Worm (Caenorhabditis elegans) whole organism, L1 larva: ENCODE measurements around the gene nspe-5.

Experiments used
- ama-1 ChIP-seq: fragments of 150-350 bp; optimal IDR thresholded peaks from 2 replicates; lab custom pipeline; 2014
- ceh-63 ChIP-seq: fragments of 200-800 bp; sonication (Bioruptor generic); optimal IDR thresholded peaks from 2 replicates; lab custom pipeline; 2018; ENCODE audit warnings: mild to moderate bottlenecking, missing genetic modification characterization, missing compliant biosample characterization
- ceh-90 ChIP-seq: sonication (generic microtip); optimal IDR thresholded peaks from 2 replicates; lab custom pipeline; 2016; ENCODE audit warnings: missing genetic modification characterization, missing compliant biosample characterization
- dpl-1 ChIP-seq, 3 experiments: fragments of 150-350 bp in 2 of 3; sonication (generic microtip) in 1 of 3; optimal IDR thresholded peaks; 2 replicates each; lab custom pipeline; 2014 to 2017; ENCODE audit warnings: missing biosample characterization in 3 of 3, missing genetic modification characterization in 3 of 3, missing genetic modification reagents in 3 of 3
- dsc-1 ChIP-seq: sonication (generic microtip); optimal IDR thresholded peaks from 2 replicates; lab custom pipeline; 2016; ENCODE audit warnings: mild to moderate bottlenecking, missing genetic modification characterization, missing compliant biosample characterization
- efl-1 ChIP-seq, 4 experiments: fragments of 150-350 bp; optimal IDR thresholded peaks in 3 of 4; peaks in 1 of 4; 1 replicate in 1 of 4; 2 replicates in 3 of 4; lab custom pipeline; 2014; ENCODE audit warnings: missing biosample characterization in 2 of 4, missing genetic modification characterization in 2 of 4, missing genetic modification reagents in 2 of 4
- egl-13 ChIP-seq: sonication (generic microtip); optimal IDR thresholded peaks from 2 replicates; lab custom pipeline; 2016; ENCODE audit warnings: missing genotype, missing genetic modification reagents, missing genetic modification characterization, missing compliant biosample characterization
- hlh-17 ChIP-seq: fragments of 200-800 bp; sonication (Bioruptor generic); optimal IDR thresholded peaks from 2 replicates; lab custom pipeline; 2018; ENCODE audit warnings: missing genetic modification characterization, mild to moderate bottlenecking, missing compliant biosample characterization, moderate library complexity, borderline replicate concordance
- isw-1 ChIP-seq: fragments of 200-800 bp; sonication (Bioruptor generic); IDR thresholded peaks from 2 replicates; pipeline ENCODE4 v1.3.6; 2022; ENCODE audit warnings: missing genetic modification characterization, missing compliant biosample characterization
- lin-35 ChIP-seq, 2 experiments: fragments of 150-350 bp; optimal IDR thresholded peaks; 2 replicates each; lab custom pipeline; 2014; ENCODE audit warnings: missing biosample characterization in 2 of 2, missing genetic modification characterization in 2 of 2, missing genetic modification reagents in 2 of 2
- lir-3 ChIP-seq: sonication (generic microtip); optimal IDR thresholded peaks from 2 replicates; lab custom pipeline; 2016; ENCODE audit warnings: mild to moderate bottlenecking, missing genetic modification characterization, moderate library complexity, missing compliant biosample characterization; ENCODE audit not compliant: poor library complexity
- mep-1 ChIP-seq: fragments of 150-350 bp; optimal IDR thresholded peaks from 2 replicates; lab custom pipeline; 2014; ENCODE audit warnings: missing biosample characterization, missing genetic modification characterization
- nhr-12 ChIP-seq: sonication (generic microtip); optimal IDR thresholded peaks from 2 replicates; lab custom pipeline; 2017; ENCODE audit warnings: missing biosample characterization, missing genetic modification characterization
- nhr-19 ChIP-seq: fragments of 200-800 bp; sonication (Bioruptor generic); conservative IDR thresholded peaks from 2 replicates; pipeline ENCODE4 v1.3.6; 2022; ENCODE audit warnings: missing genetic modification characterization, missing compliant biosample characterization
- nhr-20 ChIP-seq: sonication (generic microtip); optimal IDR thresholded peaks from 2 replicates; lab custom pipeline; 2016; ENCODE audit warnings: mild to moderate bottlenecking, missing genetic modification characterization, missing compliant biosample characterization
- nhr-237 ChIP-seq: fragments of 150-350 bp; optimal IDR thresholded peaks from 2 replicates; lab custom pipeline; 2014; ENCODE audit warnings: missing biosample characterization, missing genetic modification characterization
- nhr-28 ChIP-seq: fragments of 150-350 bp; optimal IDR thresholded peaks from 2 replicates; lab custom pipeline; 2014; ENCODE audit warnings: missing biosample characterization, missing genetic modification characterization
- unc-86 ChIP-seq: sonication (generic microtip); optimal IDR thresholded peaks from 2 replicates; lab custom pipeline; 2016; ENCODE audit warnings: missing genetic modification characterization, missing compliant biosample characterization
- ztf-11 ChIP-seq, 2 experiments: sonication (generic microtip); optimal IDR thresholded peaks; 2 replicates each; lab custom pipeline; 2016 to 2017; ENCODE audit warnings: missing genetic modification characterization in 2 of 2, missing biosample characterization in 1 of 2, missing compliant biosample characterization in 1 of 2

nspe-5 gene

ce11 chrII:12677975-12678866 lies 49.6 kb downstream of the nspe-5 start (continued):
- peak in 1 of 2 experiments; percentile 76 for TF ChIP-seq ztf-11 (tag; optimal IDR thresholded peaks at IDR 0.05; lab: Kevin White, UChicago)
- TF ChIP-seq lir-3, result peak; percentile 92
- peak; percentile 79 for TF ChIP-seq nhr-19 (GFP tag; lab: Robert Waterston, UW)
- peak; percentile 87 for TF ChIP-seq dsc-1 (tag; lab: Kevin White, UChicago)
- TF ChIP-seq egl-13, result peak; percentile 67
- peak; percentile 75 to 88 for TF ChIP-seq efl-1 (optimal IDR thresholded peaks at IDR 0.05; lab: Kevin White, UChicago)
- TF ChIP-seq efl-1 (GFP tag; optimal IDR thresholded peaks at IDR 0.05 in 1 of 2; lab: Kevin White, UChicago), result peak; percentile 89 to 99
- TF ChIP-seq ceh-63 (GFP tag; lab: Kevin White, UChicago), result no peak
- peak; percentile 82 for TF ChIP-seq nhr-20 (tag; lab: Kevin White, UChicago)
- no peak for TF ChIP-seq nhr-28 (tag; lab: Kevin White, UChicago)
- TF ChIP-seq ama-1 (lab: Kevin White, UChicago), result no peak
- TF ChIP-seq nhr-12 (tag; lab: Kevin White, UChicago), result no peak
- TF ChIP-seq mep-1 (tag; lab: Kevin White, UChicago), result peak; percentile 94
- TF ChIP-seq ceh-90, result peak; percentile 88
- peak; percentile 61 for TF ChIP-seq nhr-237 (tag; lab: Kevin White, UChicago)
- TF ChIP-seq isw-1 (GFP tag; lab: Robert Waterston, UW), result peak; percentile 69
- peak; percentile 83 to 89 (median 87) for TF ChIP-seq dpl-1 (GFP tag; optimal IDR thresholded peaks at IDR 0.05; lab: Kevin White, UChicago)

ce11 chrII:12678867-12679134 lies 50.1 kb downstream of the nspe-5 start, which contains the start of gene Y38E10A.24:
TSS of gene Y38E10A.24 (plus strand) at chrII:12679035.
- no peak for TF ChIP-seq dpl-1 (GFP tag; optimal IDR thresholded peaks at IDR 0.05; lab: Kevin White, UChicago)
- TF ChIP-seq hlh-17, result no peak
- no peak for TF ChIP-seq lin-35 (GFP tag; optimal IDR thresholded peaks at IDR 0.05; lab: Kevin White, UChicago)
- TF ChIP-seq unc-86 (tag; lab: Kevin White, UChicago), result no peak
- TF ChIP-seq isw-1 (GFP tag; lab: Robert Waterston, UW), result no peak
